Fruit fly (Drosophila melanogaster): Measurements from ENCODE around the gene Rnf11.

dm6 chr4:358093-358929, 43.6 kb downstream of the Rnf11 start, which contains the start of gene PMCA:
- TF ChIP-seq Smox (GFP tag; optimal IDR thresholded peaks at IDR 0.05) (no peak), cyc (GFP tag; optimal IDR thresholded peaks at IDR 0.05) (no peak), fd59A (GFP tag; optimal IDR thresholded peaks at IDR 0.05) (no peak), Lpt (GFP tag; optimal IDR thresholded peaks at IDR 0.05) (no peak), CG16779 (tag; optimal IDR thresholded peaks at IDR 0.05) (no peak), CG7368 (GFP tag; optimal IDR thresholded peaks at IDR 0.05) (no peak), CG10631 (GFP tag; optimal IDR thresholded peaks at IDR 0.05) (no peak), Gug (GFP tag; IDR thresholded peaks at IDR 0.05) (no peak)

Data from whole organism, prepupa.